Fruit fly (Drosophila melanogaster): ENCODE results near the gene yata.

yata gene

DNA sequence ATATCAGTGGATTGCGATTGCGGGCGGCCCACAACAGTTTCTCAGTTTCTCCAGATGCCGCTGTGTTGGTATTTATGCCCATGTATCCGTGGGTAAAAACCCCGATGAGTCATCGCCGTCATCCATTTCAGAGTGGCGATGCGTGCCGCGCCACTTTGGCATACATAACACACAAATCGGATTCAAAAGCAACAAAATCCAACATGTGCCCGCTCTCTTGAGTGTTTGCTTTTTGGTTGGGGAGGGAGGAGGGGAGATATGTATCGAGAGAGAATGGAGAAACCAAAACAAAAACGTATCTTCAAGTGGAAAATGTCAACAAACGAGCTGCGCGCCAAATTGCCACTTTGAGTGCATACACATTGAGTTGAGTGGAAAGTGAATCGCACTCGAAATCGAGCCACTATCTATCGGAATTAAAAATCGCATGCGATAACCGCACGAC is 22.6 kb downstream of the yata start (continued):
- no peak for TF ChIP-seq MTF-1 (GFP tag; optimal IDR thresholded peaks at IDR 0.05; ENCODE audit: borderline replicate concordance)
- no peak for TF ChIP-seq pb (GFP tag; optimal IDR thresholded peaks at IDR 0.05)
- TF ChIP-seq CG14050 (GFP tag; IDR thresholded peaks at IDR 0.05) = no peak
- no peak for TF ChIP-seq fd96Cb (tag; optimal IDR thresholded peaks at IDR 0.05)
- no peak for TF ChIP-seq Xrp1 (GFP tag; IDR thresholded peaks at IDR 0.05)
- TF ChIP-seq vnd (GFP tag; IDR thresholded peaks at IDR 0.05; ENCODE audit: partially characterized antibody) = no peak
- TF ChIP-seq sr (GFP tag; IDR thresholded peaks at IDR 0.05) = no peak
- no peak for TF ChIP-seq CG5180 (GFP tag; optimal IDR thresholded peaks at IDR 0.05)
- no peak for TF ChIP-seq CG9215 (GFP tag; IDR thresholded peaks at IDR 0.05)
- TF ChIP-seq CG6175 (GFP tag; IDR thresholded peaks at IDR 0.05) = no peak
- TF ChIP-seq CG10366 (GFP tag; IDR thresholded peaks at IDR 0.05) = no peak
- no peak for TF ChIP-seq CG11456 (GFP tag; IDR thresholded peaks at IDR 0.05)
- TF ChIP-seq Fer1 (GFP tag; optimal IDR thresholded peaks at IDR 0.05) = peak; percentile 44
- TF ChIP-seq mirr (GFP tag; optimal IDR thresholded peaks at IDR 0.05) = peak; percentile 30
- no peak for TF ChIP-seq Bteb2 (GFP tag; optimal IDR thresholded peaks at IDR 0.05)
- no peak for TF ChIP-seq CG14860 (GFP tag; IDR thresholded peaks at IDR 0.05; ENCODE audit: partially characterized antibody)
- no peak for TF ChIP-seq MESR4 (GFP tag; optimal IDR thresholded peaks at IDR 0.05)
- TF ChIP-seq CG13624 (GFP tag; optimal IDR thresholded peaks at IDR 0.05) = no peak
- peak; percentile 6; the same call in 2 of the 3 replicates for TF ChIP-seq CG6791 (GFP tag; IDR thresholded peaks at IDR 0.05; ENCODE audit: partially characterized antibody)
- TF ChIP-seq CG12219 (GFP tag; optimal IDR thresholded peaks at IDR 0.05) = no peak
- TF ChIP-seq CG7987 (GFP tag; optimal IDR thresholded peaks at IDR 0.05) = no peak
- peak; percentile 92 for TF ChIP-seq abd-A (tag; optimal IDR thresholded peaks at IDR 0.05)

DNA sequence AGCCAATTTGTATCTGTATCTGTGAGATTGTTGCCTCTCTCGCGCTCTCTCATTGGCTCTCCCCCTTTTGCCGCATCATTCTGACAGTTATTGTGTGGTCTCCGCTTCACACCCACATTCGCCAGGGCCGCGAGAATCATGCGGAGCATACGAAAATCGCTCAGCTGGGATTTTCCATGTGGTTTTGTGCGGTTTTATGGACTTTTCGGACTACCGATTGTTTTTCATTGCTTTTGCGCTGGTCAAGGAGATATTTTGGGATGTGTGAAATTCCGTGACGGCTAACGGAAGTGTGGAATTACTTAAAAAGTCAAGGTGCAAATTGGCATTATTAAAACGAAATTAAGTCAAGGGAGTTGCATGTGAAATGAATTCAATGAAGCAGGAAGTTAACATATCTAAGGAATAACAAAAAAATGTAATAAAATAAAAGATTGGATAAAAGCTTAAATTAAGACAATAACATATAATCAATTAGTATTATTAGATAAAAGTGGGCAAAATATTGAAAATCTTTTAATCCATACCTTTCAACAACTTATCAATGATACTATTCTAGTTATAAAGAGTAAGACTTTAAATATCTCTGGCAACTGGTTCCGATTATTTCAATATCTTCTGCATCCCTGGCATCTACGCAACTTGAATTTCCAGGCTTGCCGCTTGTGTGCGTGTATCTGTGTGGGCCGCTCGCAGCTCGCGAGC is 23.2 kb downstream of the yata start:
- TF ChIP-seq CG12299 (tag; optimal IDR thresholded peaks at IDR 0.05) (no peak), Dip3 (GFP tag; optimal IDR thresholded peaks at IDR 0.05) (no peak), ham (GFP tag; IDR thresholded peaks at IDR 0.05) (no peak), Eip74EF (GFP tag; optimal IDR thresholded peaks at IDR 0.05) (no peak), Tbp (GFP tag; optimal IDR thresholded peaks at IDR 0.05) (no peak), CG31388 (GFP tag; optimal IDR thresholded peaks at IDR 0.05) (no peak), MBD-R2 (GFP tag; IDR thresholded peaks at IDR 0.05) (no peak), ash1 (GFP tag; optimal IDR thresholded peaks at IDR 0.05) (no peak), HmgZ (tag; optimal IDR thresholded peaks at IDR 0.05) (no peak), bigmax (GFP tag; optimal IDR thresholded peaks at IDR 0.05) (no peak), H15 (GFP tag; IDR thresholded peaks at IDR 0.05) (no peak), lab (GFP tag; optimal IDR thresholded peaks at IDR 0.05) (no peak), amos (GFP tag; IDR thresholded peaks at IDR 0.05; ENCODE audit: partially characterized antibody) (no peak), Meics (GFP tag; optimal IDR thresholded peaks at IDR 0.05) (peak; percentile 60), Hmx (GFP tag; optimal IDR thresholded peaks at IDR 0.05) (peak; percentile 13), Ets65A (GFP tag) (peak; percentile 94), CG9437 (GFP tag; optimal IDR thresholded peaks at IDR 0.05) (peak; percentile 93), ems (GFP tag; optimal IDR thresholded peaks at IDR 0.05) (no peak), NK7.1 (GFP tag; optimal IDR thresholded peaks at IDR 0.05) (no peak), Ets97D (GFP tag; optimal IDR thresholded peaks at IDR 0.05) (no peak), dati (GFP tag; IDR thresholded peaks at IDR 0.05) (no peak), Spps (tag; optimal IDR thresholded peaks at IDR 0.05) (no peak), Scr (GFP tag; IDR thresholded peaks at IDR 0.05; ENCODE audit: partially characterized antibody) (no peak), CG7556 (GFP tag; optimal IDR thresholded peaks at IDR 0.05) (peak; percentile 69), her (GFP tag; optimal IDR thresholded peaks at IDR 0.05) (no peak), ftz-f1 (GFP tag; optimal IDR thresholded peaks at IDR 0.05) (no peak), Kr (GFP tag; optimal IDR thresholded peaks at IDR 0.05) (no peak), odd (GFP tag; optimal IDR thresholded peaks at IDR 0.05) (peak; percentile 13), CG8944 (GFP tag; optimal IDR thresholded peaks at IDR 0.05) (peak; percentile 20)

All from whole organism, embryonic.